Fruit fly (Drosophila melanogaster): Measurements from ENCODE around the gene Ir87a.

DNA sequence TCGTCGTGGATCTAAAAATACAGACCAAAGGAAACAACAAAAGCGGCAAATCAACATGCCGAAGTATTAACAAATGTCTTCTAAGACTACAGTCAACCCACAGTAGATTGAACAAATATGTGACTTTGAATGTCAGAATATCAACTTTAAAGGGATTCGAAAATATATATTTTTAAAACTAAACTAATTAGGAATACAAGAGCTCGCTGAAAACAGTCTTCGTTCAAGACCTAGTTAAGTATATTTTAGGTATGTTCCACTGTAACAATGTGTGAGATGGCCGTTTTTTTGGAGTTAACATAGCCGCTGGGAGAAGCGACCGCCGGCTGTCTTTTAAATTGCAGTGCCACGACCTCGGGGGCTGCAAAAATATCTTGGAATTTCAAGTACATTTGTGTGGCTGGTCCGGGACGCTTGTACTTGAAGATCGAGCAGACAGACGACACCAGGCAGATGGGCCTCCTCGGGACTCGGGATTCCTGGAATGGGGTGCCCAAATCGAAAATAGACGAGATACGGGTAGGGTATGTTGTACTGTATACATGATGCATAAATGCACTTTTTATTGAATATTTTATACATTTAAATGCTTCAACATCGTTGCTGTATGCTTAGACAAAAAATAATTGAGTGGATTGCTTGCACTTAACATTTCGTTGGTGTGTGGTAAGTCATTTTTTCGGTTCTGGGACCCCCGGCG lies 8.4 kb downstream of the Ir87a start:
- TF ChIP-seq CG8478 (optimal IDR thresholded peaks at IDR 0.05) (no peak), CTCF (optimal IDR thresholded peaks at IDR 0.05) (no peak)
